Worm (Caenorhabditis elegans) whole organism, early embryonic: ENCODE measurements around the gene igcm-1.
A peak's percentile ranks its signal among the peaks of the same experiment; 100 is the strongest.

ENCODE experiments used
- B0310.2 ChIP-seq: sonication (generic microtip); optimal IDR thresholded peaks from 2 replicates; lab custom pipeline; 2016; ENCODE audit warnings: mild to moderate bottlenecking, missing genetic modification characterization, missing compliant biosample characterization
- F13C5.2 ChIP-seq: sonication (generic microtip); optimal IDR thresholded peaks from 2 replicates; lab custom pipeline; 2017; ENCODE audit warnings: mild to moderate bottlenecking, missing genetic modification characterization, inconsistent platforms, missing compliant biosample characterization
- aly-1 ChIP-seq: sonication (generic microtip); optimal IDR thresholded peaks from 2 replicates; lab custom pipeline; 2016; ENCODE audit warnings: missing genetic modification characterization, missing compliant biosample characterization
- ama-1 ChIP-seq: fragments of 150-350 bp; optimal IDR thresholded peaks from 2 replicates; lab custom pipeline; 2014
- ceh-13 ChIP-seq: fragments of 200-800 bp; sonication (Bioruptor generic); optimal IDR thresholded peaks from 2 replicates; lab custom pipeline; 2018; ENCODE audit warnings: mild to moderate bottlenecking, missing genetic modification characterization, missing compliant biosample characterization
- ceh-36 ChIP-seq: sonication (generic microtip); optimal IDR thresholded peaks from 2 replicates; lab custom pipeline; 2016; ENCODE audit warnings: missing genetic modification characterization, inconsistent platforms, missing compliant biosample characterization
- ets-7 ChIP-seq: sonication (generic microtip); optimal IDR thresholded peaks from 2 replicates; lab custom pipeline; 2016; ENCODE audit warnings: missing genotype, missing genetic modification characterization, missing compliant biosample characterization
- flt-1 ChIP-seq: fragments of 200-800 bp; sonication (Bioruptor generic); IDR thresholded peaks from 2 replicates; pipeline ENCODE4 v1.3.6; 2022; ENCODE audit warnings: missing genetic modification characterization, missing compliant biosample characterization
- hmbx-1 ChIP-seq: sonication (generic microtip); optimal IDR thresholded peaks from 2 replicates; lab custom pipeline; 2016; ENCODE audit warnings: mild to moderate bottlenecking, missing genetic modification characterization, missing compliant biosample characterization
- hmg-4 ChIP-seq: fragments of 200-800 bp; sonication (Bioruptor generic); optimal IDR thresholded peaks from 2 replicates; lab custom pipeline; 2018; ENCODE audit warnings: mild to moderate bottlenecking, missing genetic modification characterization, missing compliant biosample characterization
- hnd-1 ChIP-seq: sonication (generic microtip); optimal IDR thresholded peaks from 2 replicates; lab custom pipeline; 2016; ENCODE audit warnings: missing genetic modification characterization, missing compliant biosample characterization
- pes-1 ChIP-seq: fragments of 200-800 bp; sonication (Bioruptor generic); IDR thresholded peaks from 2 replicates; pipeline ENCODE4 v1.3.6; 2022; ENCODE audit warnings: missing genetic modification reagents, missing genetic modification characterization, missing compliant biosample characterization
- scrt-1 ChIP-seq: fragments of 200-800 bp; sonication (Bioruptor generic); IDR thresholded peaks from 2 replicates; pipeline ENCODE4 v1.3.6; 2022; ENCODE audit warnings: missing genetic modification characterization, missing compliant biosample characterization
- sea-1 ChIP-seq: fragments of 200-800 bp; sonication (Bioruptor generic); conservative IDR thresholded peaks from 2 replicates; pipeline ENCODE4 v1.3.6; 2022; ENCODE audit warnings: missing genetic modification characterization, missing compliant biosample characterization
- tbx-11 ChIP-seq: fragments of 200-800 bp; sonication (Bioruptor generic); IDR thresholded peaks from 2 replicates; pipeline ENCODE4 v1.3.6; 2022; ENCODE audit warnings: missing genetic modification characterization, missing compliant biosample characterization
- tbx-37 ChIP-seq: fragments of 200-800 bp; sonication (Bioruptor generic); conservative IDR thresholded peaks from 2 replicates; pipeline ENCODE4 v1.3.6; 2022; ENCODE audit warnings: missing genetic modification reagents, missing genetic modification characterization, missing compliant biosample characterization
- tra-4 ChIP-seq: sonication (generic microtip); optimal IDR thresholded peaks from 2 replicates; lab custom pipeline; 2017; ENCODE audit warnings: missing genetic modification characterization, missing compliant biosample characterization

Gene igcm-1

DNA sequence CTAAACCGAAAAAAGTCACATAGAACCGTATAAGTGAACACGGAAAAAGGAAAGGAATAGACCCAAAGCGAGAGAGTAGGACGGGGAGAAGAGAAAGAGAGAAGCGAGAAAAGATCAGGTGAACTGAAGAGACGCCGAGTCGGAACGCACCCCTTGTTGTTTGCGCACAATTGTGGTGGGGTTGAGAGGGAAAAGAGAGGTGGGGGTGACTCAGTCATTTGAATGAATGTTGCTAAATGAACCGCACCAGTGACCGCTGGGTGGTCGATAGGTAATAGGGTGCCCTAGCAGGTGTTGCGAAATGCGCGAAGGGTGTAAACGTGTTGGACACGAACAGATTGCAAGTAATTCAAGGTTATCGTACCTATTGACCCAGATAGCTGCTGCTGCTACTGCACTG, 19.7 kb upstream of the igcm-1 start, which contains the start of gene lgl-1:
TSS of gene lgl-1 (minus strand) at position 70 of the 400 bp plus-strand sequence.
- TF ChIP-seq flt-1 (GFP tag; lab: Robert Waterston, UW), result no peak
- no peak for TF ChIP-seq ama-1
- 0 out of 2 replicates have a peak, but pooled peaks have one; percentile 41 for TF ChIP-seq scrt-1
- peak; percentile 45 for TF ChIP-seq F13C5.2 (tag; lab: Kevin White, UChicago)
- peak; percentile 90 for TF ChIP-seq hmg-4 (GFP tag; lab: Kevin White, UChicago)

DNA sequence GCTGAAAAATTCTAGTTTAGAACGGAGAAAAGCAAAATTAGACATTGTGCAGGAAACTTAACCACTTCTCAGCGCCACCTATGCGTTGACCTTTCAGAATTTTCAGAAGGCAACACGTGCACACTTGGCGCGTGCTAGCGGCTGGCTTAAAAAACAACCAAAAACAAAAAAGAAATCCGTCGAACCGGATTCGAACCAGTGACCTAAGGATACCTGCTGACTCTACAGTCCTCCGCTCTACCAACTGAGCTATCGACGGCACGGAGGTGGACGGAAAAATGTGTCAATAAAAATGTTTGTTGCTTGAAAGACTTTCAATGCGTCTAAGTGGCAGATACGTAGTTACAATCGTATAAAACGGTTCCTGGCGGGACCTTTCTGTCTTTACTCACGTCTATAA, 13.9 kb upstream of the igcm-1 start:
- no peak for TF ChIP-seq F13C5.2 (tag; lab: Kevin White, UChicago)
- TF ChIP-seq ama-1, result no peak
- TF ChIP-seq ceh-13 (GFP tag; lab: Kevin White, UChicago), result no peak
- TF ChIP-seq hnd-1, result no peak
- peak; percentile 62 for TF ChIP-seq pes-1 (GFP tag; lab: Robert Waterston, UW)

DNA sequence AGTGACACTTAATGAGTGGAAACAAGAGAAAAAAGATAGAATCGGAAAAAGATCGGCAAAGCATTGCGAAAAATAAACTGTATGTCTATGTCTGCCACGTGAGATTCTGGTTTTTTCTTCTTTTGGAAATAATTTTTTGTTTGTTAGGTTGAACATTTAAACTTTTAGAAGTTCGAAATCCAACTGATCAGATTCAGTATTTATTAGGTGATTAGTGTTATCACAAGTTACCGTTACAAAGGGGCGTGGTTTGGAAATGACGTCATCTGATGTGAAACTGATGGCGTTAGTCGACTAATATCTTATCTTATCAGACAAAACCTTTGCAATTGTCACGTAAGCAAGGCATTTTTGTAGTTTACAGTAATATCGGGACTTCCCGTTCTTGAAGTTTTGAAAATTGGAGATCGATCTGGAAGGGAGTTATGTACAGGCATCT, 13.0 kb upstream of the igcm-1 start:
- TF ChIP-seq B0310.2 (tag; lab: Kevin White, UChicago), result no peak
- no peak for TF ChIP-seq aly-1 (tag; lab: Kevin White, UChicago)
- TF ChIP-seq pes-1 (GFP tag; lab: Robert Waterston, UW), result no peak
- no peak for TF ChIP-seq tra-4 (tag; lab: Kevin White, UChicago)
- TF ChIP-seq hnd-1, result no peak
- TF ChIP-seq sea-1, result no peak
- TF ChIP-seq ceh-36 (tag; lab: Kevin White, UChicago), result no peak
- TF ChIP-seq ama-1, result no peak
- TF ChIP-seq tbx-37 (GFP tag; lab: Robert Waterston, UW), result no peak
- TF ChIP-seq tbx-11 (GFP tag; lab: Robert Waterston, UW), result no peak
- no peak for TF ChIP-seq hmg-4 (GFP tag; lab: Kevin White, UChicago)
- no peak for TF ChIP-seq hmbx-1
- TF ChIP-seq scrt-1, result no peak
- TF ChIP-seq ceh-13 (GFP tag; lab: Kevin White, UChicago), result no peak
- TF ChIP-seq F13C5.2 (tag; lab: Kevin White, UChicago), result no peak

DNA sequence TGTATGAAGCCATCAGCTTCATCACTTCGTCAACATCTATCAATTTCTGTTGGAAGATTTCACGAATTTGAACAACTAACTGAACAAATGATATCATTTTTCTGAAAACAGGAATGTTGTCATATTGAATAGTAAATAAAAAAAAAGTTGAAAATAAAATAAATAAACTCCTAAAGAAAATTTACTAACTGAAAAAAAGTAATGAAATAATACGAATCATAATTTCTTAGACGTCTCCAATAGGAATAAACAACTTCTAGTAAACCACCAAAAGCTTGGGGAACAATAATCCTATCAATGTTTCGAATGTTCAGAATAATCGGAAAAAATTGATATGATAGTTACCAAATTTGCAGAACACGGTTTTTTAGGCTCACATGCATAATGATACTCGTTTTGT, 12.2 kb upstream of the igcm-1 start, which contains the start of gene cdo-1:
TSS of gene cdo-1 (minus strand) at position 101 of the 400 bp plus-strand sequence.
- TF ChIP-seq pes-1 (GFP tag; lab: Robert Waterston, UW) (no peak), ama-1 (no peak), F13C5.2 (tag; lab: Kevin White, UChicago) (no peak), tbx-11 (GFP tag; lab: Robert Waterston, UW) (no peak), flt-1 (GFP tag; lab: Robert Waterston, UW) (no peak), ceh-36 (tag; lab: Kevin White, UChicago) (no peak), scrt-1 (no peak), tbx-37 (GFP tag; lab: Robert Waterston, UW) (no peak), hnd-1 (no peak), B0310.2 (tag; lab: Kevin White, UChicago) (no peak), hmbx-1 (no peak), hmg-4 (GFP tag; lab: Kevin White, UChicago) (no peak), ets-7 (tag; lab: Kevin White, UChicago) (no peak), aly-1 (tag; lab: Kevin White, UChicago) (no peak), tra-4 (tag; lab: Kevin White, UChicago) (no peak), sea-1 (no peak), ceh-13 (GFP tag; lab: Kevin White, UChicago) (no peak)

DNA sequence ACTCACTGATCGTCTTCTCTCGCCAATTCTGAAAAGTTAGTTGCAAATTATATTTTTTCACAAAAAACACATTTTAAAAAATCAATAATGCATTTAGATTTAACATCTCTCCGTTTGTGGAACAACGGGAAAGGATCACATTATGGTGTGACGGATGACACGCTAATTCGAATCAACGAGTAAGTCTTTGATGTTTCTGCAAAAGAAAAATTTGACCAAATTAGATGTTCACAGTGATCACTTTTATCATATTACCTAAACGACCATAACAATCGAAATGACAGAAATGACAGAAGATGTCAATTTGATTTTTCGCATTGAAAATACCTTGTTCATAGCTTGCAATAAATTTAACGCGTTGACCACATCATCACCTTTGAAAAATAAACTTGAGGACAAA, 10.1 kb upstream of the igcm-1 start:
- TF ChIP-seq tra-4 (tag; lab: Kevin White, UChicago) (no peak), scrt-1 (no peak), tbx-37 (GFP tag; lab: Robert Waterston, UW) (no peak), ets-7 (tag; lab: Kevin White, UChicago) (no peak), hnd-1 (no peak), pes-1 (GFP tag; lab: Robert Waterston, UW) (no peak), tbx-11 (GFP tag; lab: Robert Waterston, UW) (no peak), ceh-13 (GFP tag; lab: Kevin White, UChicago) (no peak)

DNA sequence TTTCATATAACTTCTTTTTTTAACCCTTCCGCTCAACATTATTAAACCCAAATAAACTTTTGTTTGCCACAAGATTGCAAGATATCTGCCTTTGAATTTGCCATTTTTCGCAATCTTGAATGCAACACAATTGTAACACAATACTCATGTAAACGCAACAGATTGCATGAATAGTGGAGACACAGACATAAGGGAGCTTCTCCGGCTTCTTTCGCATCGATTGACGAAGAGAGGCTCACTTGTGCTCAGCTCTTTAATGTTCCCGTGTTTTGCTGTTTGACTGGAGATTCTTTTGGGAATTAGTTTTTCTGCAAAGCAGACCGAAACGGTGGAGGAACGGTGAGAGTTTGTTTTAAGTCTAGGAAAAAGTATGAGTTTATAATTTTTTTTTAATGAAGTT, 8.1 kb upstream of the igcm-1 start, which contains the start of gene F56F10.2:
TSS of gene F56F10.2 (plus strand) at position 215 of the 400 bp plus-strand sequence.
- TF ChIP-seq pes-1 (GFP tag; lab: Robert Waterston, UW) (no peak), F13C5.2 (tag; lab: Kevin White, UChicago) (peak; percentile 31), tbx-11 (GFP tag; lab: Robert Waterston, UW) (no peak), ama-1 (no peak), hmg-4 (GFP tag; lab: Kevin White, UChicago) (no peak), ets-7 (tag; lab: Kevin White, UChicago) (no peak)

DNA sequence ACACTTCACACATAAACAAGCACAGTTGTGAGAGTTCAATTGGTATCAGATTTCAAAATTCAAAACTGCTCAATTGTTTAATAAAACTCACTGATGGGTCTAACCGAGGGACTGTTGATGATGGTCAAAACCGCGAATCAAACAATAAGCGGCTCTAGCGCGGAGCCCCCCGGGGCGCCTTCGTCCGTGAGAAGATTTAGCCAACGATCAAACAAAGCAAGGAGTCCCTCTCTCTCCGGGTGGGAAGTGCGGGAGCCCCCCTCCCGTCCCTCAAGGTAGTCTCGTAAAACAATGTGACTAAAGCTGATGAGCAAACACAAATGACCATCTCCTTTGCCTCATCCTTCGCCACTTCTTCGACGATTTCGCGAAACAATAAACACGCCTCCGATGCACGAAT, 6.3 kb upstream of the igcm-1 start:
- TF ChIP-seq ama-1 (no peak), sea-1 (no peak), pes-1 (GFP tag; lab: Robert Waterston, UW) (no peak), tra-4 (tag; lab: Kevin White, UChicago) (no peak), ceh-13 (GFP tag; lab: Kevin White, UChicago) (no peak), hnd-1 (no peak), B0310.2 (tag; lab: Kevin White, UChicago) (no peak), ceh-36 (tag; lab: Kevin White, UChicago) (no peak)

DNA sequence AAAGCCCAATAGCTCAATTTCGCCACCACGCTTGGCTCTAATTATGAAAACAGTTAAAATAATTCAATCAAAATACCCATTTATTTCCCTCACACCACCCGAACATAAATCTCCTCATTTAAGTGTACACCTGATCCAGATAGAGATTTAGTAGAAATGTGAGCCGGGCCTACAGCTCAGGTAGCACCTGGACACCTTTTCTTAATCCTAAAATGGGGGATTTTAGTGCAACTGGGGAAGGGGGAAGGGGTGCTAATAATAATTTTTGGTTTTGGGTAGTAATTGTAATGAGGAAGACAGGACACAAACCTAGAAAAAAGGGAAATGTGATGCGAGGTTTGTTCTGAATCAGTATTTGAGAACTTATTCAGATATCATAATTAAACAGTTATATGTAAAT, 2.3 kb upstream of the igcm-1 start:
- TF ChIP-seq ceh-36 (tag; lab: Kevin White, UChicago), result peak; percentile 36
- TF ChIP-seq hmbx-1, result no peak
- TF ChIP-seq scrt-1, result no peak
